Fruit fly (Drosophila melanogaster) whole organism, prepupa: ENCODE measurements around the gene CG8064.

Source experiments
- Blimp-1 ChIP-seq: fragments of 200-800 bp; sonication (Bioruptor generic); optimal IDR thresholded peaks from 3 replicates; lab custom pipeline; 2017; ENCODE audit warnings: missing biosample characterization, missing genetic modification characterization, mild to moderate bottlenecking, moderate library complexity, missing genetic modification reagents
- CG10631 ChIP-seq: fragments of 200-800 bp; sonication (Bioruptor generic); optimal IDR thresholded peaks from 2 replicates; lab custom pipeline; 2016; ENCODE audit warnings: missing biosample characterization, missing genetic modification characterization
- CG10669 ChIP-seq: fragments of 200-800 bp; sonication (Bioruptor generic); optimal IDR thresholded peaks from 3 replicates; lab custom pipeline; 2018; ENCODE audit warnings: missing biosample characterization, mild to moderate bottlenecking, missing genetic modification characterization, moderate library complexity
- CG11902 ChIP-seq: fragments of 200-800 bp; sonication (Bioruptor generic); optimal IDR thresholded peaks from 3 replicates; lab custom pipeline; 2016; ENCODE audit warnings: missing biosample characterization, missing genetic modification characterization
- CG15336 ChIP-seq: fragments of 200-800 bp; sonication (Bioruptor generic); IDR thresholded peaks from 2 replicates; pipeline ENCODE4 v1.3.6; 2022; ENCODE audit warnings: missing biosample characterization, missing genetic modification characterization
- CG1621 ChIP-seq: fragments of 200-800 bp; sonication (Bioruptor generic); optimal IDR thresholded peaks from 3 replicates; lab custom pipeline; 2018; ENCODE audit warnings: missing biosample characterization, mild to moderate bottlenecking, missing genetic modification characterization
- CG16779 ChIP-seq: fragments of 200-800 bp; sonication (Bioruptor generic); optimal IDR thresholded peaks from 3 replicates; lab custom pipeline; 2017; ENCODE audit warnings: missing biosample characterization, mild to moderate bottlenecking, missing genetic modification characterization
- CG3032 ChIP-seq: fragments of 200-800 bp; optimal IDR thresholded peaks from 2 replicates; lab custom pipeline; 2019; ENCODE audit warnings: missing biosample characterization, mild to moderate bottlenecking, missing genetic modification characterization, moderate library complexity
- CG31627 ChIP-seq: fragments of 200-800 bp; sonication (Bioruptor generic); optimal IDR thresholded peaks from 3 replicates; lab custom pipeline; 2016; ENCODE audit warnings: missing biosample characterization, missing genetic modification characterization
- CG32006 ChIP-seq: fragments of 200-800 bp; sonication (Bioruptor generic); optimal IDR thresholded peaks from 3 replicates; lab custom pipeline; 2017; ENCODE audit warnings: missing biosample characterization, mild to moderate bottlenecking, missing genetic modification characterization
- CG34406 ChIP-seq: fragments of 200-800 bp; sonication (Bioruptor generic); optimal IDR thresholded peaks from 3 replicates; lab custom pipeline; 2016; ENCODE audit warnings: missing biosample characterization, missing genetic modification characterization
- CG3919 ChIP-seq: fragments of 200-800 bp; sonication (Bioruptor generic); optimal IDR thresholded peaks from 3 replicates; lab custom pipeline; 2016; ENCODE audit warnings: missing biosample characterization, missing genetic modification characterization
- CG4318 ChIP-seq: fragments of 200-800 bp; sonication (Bioruptor generic); optimal IDR thresholded peaks from 3 replicates; lab custom pipeline; 2017; ENCODE audit warnings: missing biosample characterization, mild to moderate bottlenecking, missing genetic modification characterization
- CG6163 ChIP-seq: fragments of 200-800 bp; sonication (Bioruptor generic); IDR thresholded peaks from 3 replicates; pipeline ENCODE4 v1.3.6; 2022; ENCODE audit warnings: missing biosample characterization, missing genetic modification characterization
- CG6276 ChIP-seq: fragments of 200-800 bp; sonication (Bioruptor generic); optimal IDR thresholded peaks from 2 replicates; lab custom pipeline; 2017; ENCODE audit warnings: missing biosample characterization, mild to moderate bottlenecking, missing genetic modification characterization
- CG6792 ChIP-seq: fragments of 200-800 bp; sonication (Bioruptor generic); optimal IDR thresholded peaks from 3 replicates; lab custom pipeline; 2016; ENCODE audit warnings: missing biosample characterization, missing genetic modification characterization
- CG6808 ChIP-seq: fragments of 200-800 bp; sonication (Bioruptor generic); optimal IDR thresholded peaks from 3 replicates; lab custom pipeline; 2017; ENCODE audit warnings: missing biosample characterization, missing genetic modification characterization, mild to moderate bottlenecking, moderate library complexity, missing genetic modification reagents
- CG6854 ChIP-seq: fragments of 200-800 bp; sonication (Bioruptor generic); optimal IDR thresholded peaks from 2 replicates; lab custom pipeline; 2017; ENCODE audit warnings: missing biosample characterization, mild to moderate bottlenecking, missing genetic modification characterization
- CG7368 ChIP-seq: fragments of 200-800 bp; sonication (Bioruptor generic); optimal IDR thresholded peaks from 3 replicates; lab custom pipeline; 2016; ENCODE audit warnings: missing biosample characterization, missing genetic modification characterization
- CG8119 ChIP-seq: fragments of 200-800 bp; sonication (Bioruptor generic); IDR thresholded peaks from 3 replicates; pipeline ENCODE4 v1.3.6; 2022; ENCODE audit warnings: missing biosample characterization, missing genetic modification characterization
- CG8319 ChIP-seq: fragments of 200-800 bp; sonication (Bioruptor generic); optimal IDR thresholded peaks from 3 replicates; lab custom pipeline; 2016; ENCODE audit warnings: missing biosample characterization, missing genetic modification characterization
- CG8632 ChIP-seq: fragments of 200-800 bp; sonication (Bioruptor generic); optimal IDR thresholded peaks from 3 replicates; lab custom pipeline; 2016; ENCODE audit warnings: missing biosample characterization, missing genetic modification characterization
- CG9139 ChIP-seq: fragments of 200-800 bp; sonication (Bioruptor generic); optimal IDR thresholded peaks from 3 replicates; lab custom pipeline; 2017; ENCODE audit warnings: missing biosample characterization, mild to moderate bottlenecking, missing genetic modification characterization
- Eip75B ChIP-seq: fragments of 200-800 bp; sonication (Bioruptor generic); optimal IDR thresholded peaks from 3 replicates; lab custom pipeline; 2016; ENCODE audit warnings: missing biosample characterization, missing genetic modification characterization
- Eip78C ChIP-seq: fragments of 200-800 bp; sonication (Bioruptor generic); peaks from one replicate; lab custom pipeline; 2016; ENCODE audit warnings: missing biosample characterization, missing genetic modification characterization
- Eip93F ChIP-seq: fragments of 200-800 bp; sonication (Bioruptor generic); optimal IDR thresholded peaks from 2 replicates; lab custom pipeline; 2016; ENCODE audit warnings: missing biosample characterization, mild to moderate bottlenecking, missing genetic modification characterization
- Ets21C ChIP-seq: fragments of 200-800 bp; sonication (Bioruptor generic); optimal IDR thresholded peaks from 3 replicates; lab custom pipeline; 2016; ENCODE audit warnings: missing biosample characterization, missing genetic modification characterization
- Ets96B ChIP-seq: fragments of 200-800 bp; optimal IDR thresholded peaks from 2 replicates; lab custom pipeline; 2019; ENCODE audit warnings: missing biosample characterization, mild to moderate bottlenecking, missing genetic modification characterization, moderate library complexity
- Hr39 ChIP-seq: fragments of 200-800 bp; sonication (Bioruptor generic); optimal IDR thresholded peaks from 2 replicates; lab custom pipeline; 2016; ENCODE audit warnings: missing biosample characterization, missing genetic modification characterization
- Hr4 ChIP-seq: fragments of 200-800 bp; sonication (Bioruptor generic); optimal IDR thresholded peaks from 3 replicates; lab custom pipeline; 2016; ENCODE audit warnings: missing biosample characterization, missing genetic modification characterization
- Met ChIP-seq: fragments of 200-800 bp; sonication (Bioruptor generic); optimal IDR thresholded peaks from 3 replicates; lab custom pipeline; 2016; ENCODE audit warnings: missing biosample characterization, missing genetic modification characterization
- Smox ChIP-seq: fragments of 200-800 bp; sonication (Bioruptor generic); optimal IDR thresholded peaks from 3 replicates; lab custom pipeline; 2016; ENCODE audit warnings: missing biosample characterization, missing genetic modification characterization
- Sox14 ChIP-seq: fragments of 200-800 bp; sonication (Bioruptor generic); optimal IDR thresholded peaks from 3 replicates; lab custom pipeline; 2016; ENCODE audit warnings: missing biosample characterization, missing genetic modification characterization
- achi ChIP-seq: fragments of 200-800 bp; sonication (Bioruptor generic); optimal IDR thresholded peaks from 3 replicates; lab custom pipeline; 2016; ENCODE audit warnings: missing biosample characterization, missing genetic modification characterization
- acj6 ChIP-seq: fragments of 200-800 bp; sonication (Bioruptor generic); optimal IDR thresholded peaks from 3 replicates; lab custom pipeline; 2016; ENCODE audit warnings: missing biosample characterization, missing genetic modification characterization
- cyc ChIP-seq: fragments of 200-800 bp; sonication (Bioruptor generic); optimal IDR thresholded peaks from 3 replicates; lab custom pipeline; 2016; ENCODE audit warnings: missing biosample characterization, missing genetic modification characterization
- dac ChIP-seq: fragments of 200-800 bp; sonication (Bioruptor generic); optimal IDR thresholded peaks from 2 replicates; lab custom pipeline; 2017; ENCODE audit warnings: missing biosample characterization, mild to moderate bottlenecking, missing genetic modification characterization
- dsx ChIP-seq: fragments of 200-800 bp; optimal IDR thresholded peaks from 3 replicates; lab custom pipeline; 2019; ENCODE audit warnings: missing biosample characterization, mild to moderate bottlenecking, missing genetic modification characterization, moderate library complexity; ENCODE audit not compliant: poor library complexity, severe bottlenecking
- eg ChIP-seq: fragments of 200-800 bp; sonication (Bioruptor generic); IDR thresholded peaks from 3 replicates; pipeline ENCODE4 v1.3.6; 2022; ENCODE audit warnings: missing biosample characterization, missing genetic modification characterization
- esn ChIP-seq: fragments of 200-800 bp; sonication (Bioruptor generic); optimal IDR thresholded peaks from 2 replicates; lab custom pipeline; 2016; ENCODE audit warnings: missing biosample characterization, mild to moderate bottlenecking, missing genetic modification characterization, moderate library complexity
- fd85E ChIP-seq: fragments of 200-800 bp; sonication (Bioruptor generic); optimal IDR thresholded peaks from 3 replicates; lab custom pipeline; 2016; ENCODE audit warnings: missing biosample characterization, missing genetic modification characterization
- fkh ChIP-seq: fragments of 200-800 bp; sonication (Bioruptor generic); optimal IDR thresholded peaks from 3 replicates; lab custom pipeline; 2017; ENCODE audit warnings: missing biosample characterization, mild to moderate bottlenecking, missing genetic modification characterization, moderate library complexity
- lz ChIP-seq: fragments of 200-800 bp; sonication (Bioruptor generic); optimal IDR thresholded peaks from 3 replicates; lab custom pipeline; 2016; ENCODE audit warnings: missing biosample characterization, missing genetic modification characterization
- net ChIP-seq: fragments of 200-800 bp; sonication (Bioruptor generic); optimal IDR thresholded peaks from 3 replicates; lab custom pipeline; 2016; ENCODE audit warnings: missing biosample characterization, missing genetic modification characterization
- pdm3 ChIP-seq: fragments of 200-800 bp; sonication (Bioruptor generic); optimal IDR thresholded peaks from 3 replicates; lab custom pipeline; 2016; ENCODE audit warnings: missing biosample characterization, missing genetic modification characterization
- ss ChIP-seq, 2 experiments: fragments of 200-800 bp; sonication (Bioruptor generic); optimal IDR thresholded peaks; 2 replicates in 1 of 2; 3 replicates in 1 of 2; lab custom pipeline; 2017 to 2018; ENCODE audit warnings: mild to moderate bottlenecking in 2 of 2, missing biosample characterization in 2 of 2, missing genetic modification characterization in 2 of 2, moderate library complexity in 1 of 2
- svp ChIP-seq: fragments of 200-800 bp; sonication (Bioruptor generic); peaks from one replicate; lab custom pipeline; 2016; ENCODE audit warnings: missing biosample characterization, missing genetic modification characterization
- vri ChIP-seq: fragments of 200-800 bp; sonication (Bioruptor generic); optimal IDR thresholded peaks from 3 replicates; lab custom pipeline; 2016; ENCODE audit warnings: missing biosample characterization, mild to moderate bottlenecking, missing genetic modification characterization

Gene CG8064

dm6 chr3R:18311368-18311919, 28.0 kb downstream of the CG8064 start (continued):
- TF ChIP-seq lz (GFP tag; lab: Kevin White, UChicago) (no peak), CG3919 (GFP tag; lab: Kevin White, UChicago) (peak; percentile 57), Blimp-1 (GFP tag; lab: Kevin White, UChicago) (peak; percentile 33), Eip78C (GFP tag; lab: Kevin White, UChicago) (peak; percentile 75), dsx (GFP tag; lab: Kevin White, UChicago) (peak; percentile 32), pdm3 (GFP tag; lab: Kevin White, UChicago) (no peak), CG1621 (peak; percentile 65), Hr4 (GFP tag; lab: Kevin White, UChicago) (peak; percentile 0), CG8632 (GFP tag; lab: Kevin White, UChicago) (peak; percentile 63), acj6 (GFP tag; lab: Kevin White, UChicago) (no peak), fkh (peak; percentile 99), achi (no peak), CG8119 (GFP tag; lab: Robert Waterston, UW) (peak; percentile 31; the same call in 1 of the 3 replicates), eg (GFP tag; lab: Robert Waterston, UW) (peak; percentile 52; the same call in 1 of the 3 replicates), vri (GFP tag; lab: Kevin White, UChicago) (no peak), CG6792 (GFP tag; lab: Kevin White, UChicago) (peak; percentile 39), CG15336 (GFP tag; lab: Robert Waterston, UW) (peak; percentile 13; the same call in 1 of the 2 replicates), Eip93F (GFP tag; lab: Kevin White, UChicago) (no peak), Sox14 (GFP tag; lab: Kevin White, UChicago) (peak; percentile 88), CG4318 (peak; percentile 15), CG10669 (peak; percentile 45), Smox (GFP tag; lab: Kevin White, UChicago) (no peak), Ets21C (GFP tag; lab: Kevin White, UChicago) (no peak), esn (peak; percentile 61), CG7368 (GFP tag; lab: Kevin White, UChicago) (peak; percentile 0), fd85E (GFP tag; lab: Kevin White, UChicago) (no peak), svp (GFP tag; lab: Kevin White, UChicago) (peak; percentile 37), CG31627 (no peak), CG34406 (peak; percentile 45), Eip75B (GFP tag; lab: Kevin White, UChicago) (peak; percentile 46), Met (GFP tag; lab: Kevin White, UChicago) (no peak), CG3032 (peak; percentile 62)

dm6 chr3R:18312761-18313160, 29.3 kb downstream of the CG8064 start:
- TF ChIP-seq CG6276 (peak; percentile 28), cyc (GFP tag; lab: Kevin White, UChicago) (no peak), lz (GFP tag; lab: Kevin White, UChicago) (no peak), CG11902 (no peak), Eip75B (GFP tag; lab: Kevin White, UChicago) (no peak), svp (GFP tag; lab: Kevin White, UChicago) (peak; percentile 54), Eip78C (GFP tag; lab: Kevin White, UChicago) (peak; percentile 64), CG8119 (GFP tag; lab: Robert Waterston, UW) (no peak), CG7368 (GFP tag; lab: Kevin White, UChicago) (no peak), esn (no peak), Ets96B (tag; lab: Kevin White, UChicago) (no peak), CG6854 (no peak), CG6808 (GFP tag; lab: Kevin White, UChicago) (peak; percentile 44), CG3032 (no peak), CG10669 (peak; percentile 33), Smox (GFP tag; lab: Kevin White, UChicago) (no peak), acj6 (GFP tag; lab: Kevin White, UChicago) (no peak), CG10631 (no peak), CG9139 (GFP tag; lab: Kevin White, UChicago) (no peak), Hr39 (no peak), CG8632 (GFP tag; lab: Kevin White, UChicago) (no peak), dac (GFP tag; lab: Kevin White, UChicago) (no peak), CG15336 (GFP tag; lab: Robert Waterston, UW) (no peak), Sox14 (GFP tag; lab: Kevin White, UChicago) (no peak), CG32006 (GFP tag; lab: Kevin White, UChicago) (peak; percentile 38), CG8319 (GFP tag; lab: Kevin White, UChicago) (no peak), CG3919 (GFP tag; lab: Kevin White, UChicago) (no peak), achi (no peak), CG16779 (no peak), net (GFP tag; lab: Kevin White, UChicago) (no peak), fd85E (GFP tag; lab: Kevin White, UChicago) (no peak), CG1621 (no peak), ss (GFP tag; optimal IDR thresholded peaks at IDR 0.05; lab: Kevin White, UChicago) (peak in 1 of 2 experiments; percentile 44), CG6163 (GFP tag; lab: Robert Waterston, UW) (no peak)
